ENCODE assay signal across 3 fruit fly cellular contexts in genomic region chr3L:16765647-16766628, dm6.
A peak's percentile ranks its signal among the peaks of the same experiment; 100 is the strongest.
TF ChIP-seq lines count a peak whose summit lies in the region.

Gene Nrt (plus strand): TSS chr3L:16766072.

TF ChIP-seq in whole organism, embryonic, 481 proteins besides CTCF, POLR2A, EP300 and RAD21 (continued from another document and continues in another):
- no peak for TF ChIP-seq Sry-β (GFP tag; optimal IDR thresholded peaks at IDR 0.05; lab: Kevin White, UChicago)
- peak; percentile 17 for TF ChIP-seq D19B (GFP tag; optimal IDR thresholded peaks at IDR 0.05; lab: Kevin White, UChicago)
- TF ChIP-seq CG13424 (tag; optimal IDR thresholded peaks at IDR 0.05; lab: Kevin White, UChicago): peak; percentile 83
- peak; percentile 36 for TF ChIP-seq Hand (GFP tag; optimal IDR thresholded peaks at IDR 0.05; lab: Kevin White, UChicago)
- TF ChIP-seq cg (GFP tag; optimal IDR thresholded peaks at IDR 0.05; lab: Kevin White, UChicago): peak; percentile 78
- no peak for TF ChIP-seq Dp (GFP tag; optimal IDR thresholded peaks at IDR 0.05; lab: Kevin White, UChicago)
- TF ChIP-seq otp (GFP tag; IDR thresholded peaks at IDR 0.05; lab: Robert Waterston, UW): no peak
- peak; percentile 66 for TF ChIP-seq CG33557 (GFP tag; optimal IDR thresholded peaks at IDR 0.05; lab: Kevin White, UChicago)
- TF ChIP-seq Hey (tag; optimal IDR thresholded peaks at IDR 0.05; lab: Kevin White, UChicago): no peak
- no peak for TF ChIP-seq sc (optimal IDR thresholded peaks at IDR 0.05; lab: Kevin White, UChicago)
- peak; percentile 19 for TF ChIP-seq sc (GFP tag; optimal IDR thresholded peaks at IDR 0.05; lab: Kevin White, UChicago)
- peak; percentile 49; the same call in 1 of the 2 replicates for TF ChIP-seq Taf1 (GFP tag; IDR thresholded peaks at IDR 0.05; lab: Robert Waterston, UW)
- no peak for TF ChIP-seq Doc2 (GFP tag; IDR thresholded peaks at IDR 0.05; lab: Robert Waterston, UW)
- TF ChIP-seq stc (GFP tag; IDR thresholded peaks at IDR 0.05; lab: Robert Waterston, UW): 0 out of 2 replicates have a peak, but pooled peaks have one; percentile 58
- TF ChIP-seq CG9727 (GFP tag; optimal IDR thresholded peaks at IDR 0.05; lab: Kevin White, UChicago): peak; percentile 66
- TF ChIP-seq CG4360 (GFP tag; IDR thresholded peaks at IDR 0.05; lab: Robert Waterston, UW): peak; percentile 44; the same call in 1 of the 2 replicates
- no peak for TF ChIP-seq dati (GFP tag; IDR thresholded peaks at IDR 0.05; lab: Robert Waterston, UW)
- TF ChIP-seq cato (GFP tag; optimal IDR thresholded peaks at IDR 0.05; lab: Kevin White, UChicago; ENCODE audit: borderline replicate concordance): no peak
- no peak for TF ChIP-seq Atf-2 (GFP tag; optimal IDR thresholded peaks at IDR 0.05; lab: Kevin White, UChicago)
- peak; percentile 65 for TF ChIP-seq ATbp (GFP tag; optimal IDR thresholded peaks at IDR 0.05; lab: Kevin White, UChicago)
- TF ChIP-seq CG15269 (tag; optimal IDR thresholded peaks at IDR 0.05; lab: Kevin White, UChicago): peak; percentile 73
- peak; percentile 69; the same call in 2 of the 3 replicates for TF ChIP-seq CG11695 (GFP tag; IDR thresholded peaks at IDR 0.05; lab: Robert Waterston, UW)
- TF ChIP-seq Fer3 (tag; optimal IDR thresholded peaks at IDR 0.05; lab: Kevin White, UChicago): peak; percentile 19
- TF ChIP-seq Neu2 (GFP tag; optimal IDR thresholded peaks at IDR 0.05; lab: Kevin White, UChicago; ENCODE audit: borderline replicate concordance): peak; percentile 29
- no peak for TF ChIP-seq psq (GFP tag; optimal IDR thresholded peaks at IDR 0.05; lab: Kevin White, UChicago)
- TF ChIP-seq schlank (tag; optimal IDR thresholded peaks at IDR 0.05; lab: Kevin White, UChicago): no peak
- peak; percentile 1 for TF ChIP-seq CG3163 (GFP tag; optimal IDR thresholded peaks at IDR 0.05; lab: Kevin White, UChicago)
- TF ChIP-seq Blimp-1 (GFP tag; optimal IDR thresholded peaks at IDR 0.05; lab: Kevin White, UChicago): peak; percentile 78
- no peak for TF ChIP-seq CG2889 (GFP tag; IDR thresholded peaks at IDR 0.05; lab: Robert Waterston, UW)
- TF ChIP-seq CG6175 (GFP tag; IDR thresholded peaks at IDR 0.05; lab: Robert Waterston, UW): no peak
- TF ChIP-seq CG30431 (GFP tag; optimal IDR thresholded peaks at IDR 0.05; lab: Kevin White, UChicago): no peak
- no peak for TF ChIP-seq CG10565 (GFP tag; optimal IDR thresholded peaks at IDR 0.05; lab: Kevin White, UChicago)
- TF ChIP-seq nom (GFP tag; optimal IDR thresholded peaks at IDR 0.05; lab: Kevin White, UChicago): peak; percentile 90
- peak; percentile 73 for TF ChIP-seq CG32532 (GFP tag; IDR thresholded peaks at IDR 0.05; lab: Robert Waterston, UW)
- no peak for TF ChIP-seq Ets97D (GFP tag; optimal IDR thresholded peaks at IDR 0.05; lab: Kevin White, UChicago)
- TF ChIP-seq pzg (GFP tag; optimal IDR thresholded peaks at IDR 0.05; lab: Kevin White, UChicago): no peak
- TF ChIP-seq C15 (GFP tag; IDR thresholded peaks at IDR 0.05; lab: Robert Waterston, UW): 0 out of 3 replicates have a peak, but pooled peaks have one; percentile 44
- TF ChIP-seq Ada2b (GFP tag; IDR thresholded peaks at IDR 0.05; lab: Robert Waterston, UW): peak; percentile 56; the same call in 1 of the 2 replicates
- TF ChIP-seq Vsx1 (GFP tag; optimal IDR thresholded peaks at IDR 0.05; lab: Kevin White, UChicago): peak; percentile 56
- TF ChIP-seq CG11247 (GFP tag; IDR thresholded peaks at IDR 0.05; lab: Robert Waterston, UW): no peak
- no peak for TF ChIP-seq Lhr (GFP tag; optimal IDR thresholded peaks at IDR 0.05; lab: Kevin White, UChicago)
- TF ChIP-seq CG2199 (GFP tag; IDR thresholded peaks at IDR 0.05; lab: Robert Waterston, UW): peak; percentile 57; the same call in 1 of the 3 replicates
- TF ChIP-seq da (GFP tag; optimal IDR thresholded peaks at IDR 0.05; lab: Kevin White, UChicago): no peak

TF ChIP-seq in whole organism, prepupa, 60 proteins besides CTCF, POLR2A, EP300 and RAD21 (continued from another document):
- TF ChIP-seq CG6792 (GFP tag; optimal IDR thresholded peaks at IDR 0.05; lab: Kevin White, UChicago): peak; percentile 8
- TF ChIP-seq CG8319 (GFP tag; optimal IDR thresholded peaks at IDR 0.05; lab: Kevin White, UChicago): no peak
- no peak for TF ChIP-seq Ets21C (GFP tag; optimal IDR thresholded peaks at IDR 0.05; lab: Kevin White, UChicago)
- TF ChIP-seq fd85E (GFP tag; optimal IDR thresholded peaks at IDR 0.05; lab: Kevin White, UChicago): peak; percentile 23
- peak; percentile 50 for TF ChIP-seq fkh (GFP tag; optimal IDR thresholded peaks at IDR 0.05; lab: Kevin White, UChicago)
- TF ChIP-seq Eip93F (GFP tag; optimal IDR thresholded peaks at IDR 0.05; lab: Kevin White, UChicago): no peak
- peak; percentile 60 for TF ChIP-seq Hr4 (GFP tag; optimal IDR thresholded peaks at IDR 0.05; lab: Kevin White, UChicago)
- TF ChIP-seq net (GFP tag; optimal IDR thresholded peaks at IDR 0.05; lab: Kevin White, UChicago): peak; percentile 61
- TF ChIP-seq Met (GFP tag; optimal IDR thresholded peaks at IDR 0.05; lab: Kevin White, UChicago): peak; percentile 56
- peak; percentile 67 to 77 for TF ChIP-seq ss (GFP tag; optimal IDR thresholded peaks at IDR 0.05; lab: Kevin White, UChicago)
- peak; percentile 52 for TF ChIP-seq CG10669 (GFP tag; optimal IDR thresholded peaks at IDR 0.05; lab: Kevin White, UChicago)
- peak; percentile 4 for TF ChIP-seq cyc (GFP tag; optimal IDR thresholded peaks at IDR 0.05; lab: Kevin White, UChicago)
- no peak for TF ChIP-seq CG31627 (GFP tag; optimal IDR thresholded peaks at IDR 0.05; lab: Kevin White, UChicago)
- no peak for TF ChIP-seq svp (GFP tag; lab: Kevin White, UChicago)
- TF ChIP-seq Sox14 (GFP tag; optimal IDR thresholded peaks at IDR 0.05; lab: Kevin White, UChicago): no peak
- TF ChIP-seq pdm3 (GFP tag; optimal IDR thresholded peaks at IDR 0.05; lab: Kevin White, UChicago): peak; percentile 47
- peak; percentile 59 for TF ChIP-seq CG3919 (GFP tag; optimal IDR thresholded peaks at IDR 0.05; lab: Kevin White, UChicago)
- peak; percentile 70 for TF ChIP-seq dsx (GFP tag; optimal IDR thresholded peaks at IDR 0.05; lab: Kevin White, UChicago; ENCODE audit: poor library complexity, severe bottlenecking)
- TF ChIP-seq CG6854 (GFP tag; optimal IDR thresholded peaks at IDR 0.05; lab: Kevin White, UChicago): peak; percentile 43
- peak; percentile 50 for TF ChIP-seq CG3032 (tag; optimal IDR thresholded peaks at IDR 0.05; lab: Kevin White, UChicago)
- 0 out of 2 replicates have a peak, but pooled peaks have one; percentile 7 for TF ChIP-seq CG11294 (GFP tag; IDR thresholded peaks at IDR 0.05; lab: Robert Waterston, UW)
- no peak for TF ChIP-seq Hr39 (GFP tag; optimal IDR thresholded peaks at IDR 0.05; lab: Kevin White, UChicago)
- no peak for TF ChIP-seq fd59A (GFP tag; optimal IDR thresholded peaks at IDR 0.05; lab: Kevin White, UChicago)
- peak; percentile 61 for TF ChIP-seq vri (GFP tag; optimal IDR thresholded peaks at IDR 0.05; lab: Kevin White, UChicago)
- TF ChIP-seq CG1621 (tag; optimal IDR thresholded peaks at IDR 0.05; lab: Kevin White, UChicago): peak; percentile 18
- TF ChIP-seq Hr38 (GFP tag; optimal IDR thresholded peaks at IDR 0.05; lab: Kevin White, UChicago): no peak
- TF ChIP-seq CG4318 (GFP tag; optimal IDR thresholded peaks at IDR 0.05; lab: Kevin White, UChicago): no peak
- TF ChIP-seq CG32006 (GFP tag; optimal IDR thresholded peaks at IDR 0.05; lab: Kevin White, UChicago): peak; percentile 61
- TF ChIP-seq CG11902 (GFP tag; optimal IDR thresholded peaks at IDR 0.05; lab: Kevin White, UChicago): no peak
- peak; percentile 55 for TF ChIP-seq OdsH (GFP tag; optimal IDR thresholded peaks at IDR 0.05; lab: Kevin White, UChicago)
- peak; percentile 48 for TF ChIP-seq CG8632 (GFP tag; optimal IDR thresholded peaks at IDR 0.05; lab: Kevin White, UChicago)
- peak; percentile 58; the same call in 1 of the 3 replicates for TF ChIP-seq eg (GFP tag; IDR thresholded peaks at IDR 0.05; lab: Robert Waterston, UW)
- TF ChIP-seq Eip75B (GFP tag; optimal IDR thresholded peaks at IDR 0.05; lab: Kevin White, UChicago): peak; percentile 27
- peak; percentile 25 for TF ChIP-seq topi (GFP tag; optimal IDR thresholded peaks at IDR 0.05; lab: Kevin White, UChicago)
- TF ChIP-seq CG6163 (GFP tag; IDR thresholded peaks at IDR 0.05; lab: Robert Waterston, UW): peak; percentile 63; the same call in 2 of the 3 replicates
- peak; percentile 66 for TF ChIP-seq esn (GFP tag; optimal IDR thresholded peaks at IDR 0.05; lab: Kevin White, UChicago)
- TF ChIP-seq CG11762 (GFP tag; optimal IDR thresholded peaks at IDR 0.05; lab: Kevin White, UChicago; ENCODE audit: insufficient read depth): peak; percentile 8
- peak; percentile 75 for TF ChIP-seq CG15336 (GFP tag; IDR thresholded peaks at IDR 0.05; lab: Robert Waterston, UW)
- no peak for TF ChIP-seq Blimp-1 (GFP tag; optimal IDR thresholded peaks at IDR 0.05; lab: Kevin White, UChicago)

TF ChIP-seq in whole organism, wandering third instar larva, 38 proteins besides CTCF, POLR2A, EP300 and RAD21 (continued from another document):
- TF ChIP-seq GATAd (GFP tag; optimal IDR thresholded peaks at IDR 0.05; lab: Kevin White, UChicago) (no peak), CrebA (GFP tag; optimal IDR thresholded peaks at IDR 0.05; lab: Kevin White, UChicago; ENCODE audit: borderline replicate concordance) (peak; percentile 33), fru (GFP tag; optimal IDR thresholded peaks at IDR 0.05; lab: Kevin White, UChicago) (peak; percentile 59), dmrt93B (GFP tag; optimal IDR thresholded peaks at IDR 0.05; lab: Kevin White, UChicago) (no peak), Vsx2 (GFP tag; optimal IDR thresholded peaks at IDR 0.05; lab: Kevin White, UChicago; ENCODE audit: partially characterized antibody) (no peak), sage (GFP tag; optimal IDR thresholded peaks at IDR 0.05; lab: Kevin White, UChicago) (peak; percentile 78), Dif (GFP tag; optimal IDR thresholded peaks at IDR 0.05; lab: Kevin White, UChicago; ENCODE audit: partially characterized antibody) (peak; percentile 46), CG32264 (GFP tag; optimal IDR thresholded peaks at IDR 0.05; lab: Kevin White, UChicago) (no peak), Rel (GFP tag; optimal IDR thresholded peaks at IDR 0.05; lab: Kevin White, UChicago) (peak; percentile 41), Rel (tag; optimal IDR thresholded peaks at IDR 0.05; lab: Kevin White, UChicago) (no peak), dsf (GFP tag; optimal IDR thresholded peaks at IDR 0.05; lab: Kevin White, UChicago; ENCODE audit: borderline replicate concordance) (peak; percentile 12), N (GFP tag; optimal IDR thresholded peaks at IDR 0.05; lab: Kevin White, UChicago) (no peak), woc (GFP tag; optimal IDR thresholded peaks at IDR 0.05; lab: Kevin White, UChicago) (peak; percentile 18), jim (GFP tag; optimal IDR thresholded peaks at IDR 0.05; lab: Kevin White, UChicago) (no peak)
